Fruit fly (Drosophila melanogaster): ENCODE data around the gene Ktl.

Gene Ktl

dm6 chr3R:20945463-20945862, 48.3 kb upstream of the Ktl start, which contains the start of gene CG31191 (continued):
- no peak for TF ChIP-seq Rfx (GFP tag; IDR thresholded peaks at IDR 0.05)
- TF ChIP-seq CG8388 (GFP tag; optimal IDR thresholded peaks at IDR 0.05), result no peak
- TF ChIP-seq CG7745 (tag; optimal IDR thresholded peaks at IDR 0.05), result no peak
- TF ChIP-seq CG13123 (GFP tag; optimal IDR thresholded peaks at IDR 0.05), result no peak
- TF ChIP-seq dan (GFP tag; IDR thresholded peaks at IDR 0.05), result no peak
- TF ChIP-seq Six4 (GFP tag; optimal IDR thresholded peaks at IDR 0.05), result no peak
- TF ChIP-seq Eip74EF (GFP tag; optimal IDR thresholded peaks at IDR 0.05), result no peak
- no peak for TF ChIP-seq Hey (tag; optimal IDR thresholded peaks at IDR 0.05)
- TF ChIP-seq p53 (GFP tag; optimal IDR thresholded peaks at IDR 0.05), result no peak
- TF ChIP-seq ab (GFP tag; optimal IDR thresholded peaks at IDR 0.05), result no peak
- no peak for TF ChIP-seq CG18262 (tag; optimal IDR thresholded peaks at IDR 0.05)
- TF ChIP-seq Fer1 (GFP tag; optimal IDR thresholded peaks at IDR 0.05), result no peak
- TF ChIP-seq chinmo (GFP tag; IDR thresholded peaks at IDR 0.05; ENCODE audit: partially characterized antibody), result 0 out of 4 replicates have a peak, but pooled peaks have one; percentile 22
- no peak for TF ChIP-seq CG10431 (GFP tag; optimal IDR thresholded peaks at IDR 0.05)
- no peak for TF ChIP-seq CG31388 (GFP tag; optimal IDR thresholded peaks at IDR 0.05)
- no peak for TF ChIP-seq PHDP (tag; optimal IDR thresholded peaks at IDR 0.05)
- no peak for TF ChIP-seq CG10366 (GFP tag; IDR thresholded peaks at IDR 0.05)
- TF ChIP-seq emc (GFP tag; optimal IDR thresholded peaks at IDR 0.05), result no peak
- TF ChIP-seq Deaf1 (tag; optimal IDR thresholded peaks at IDR 0.05), result peak; percentile 91
- TF ChIP-seq bsh (GFP tag; optimal IDR thresholded peaks at IDR 0.05), result no peak
- TF ChIP-seq CG16779 (GFP tag; IDR thresholded peaks at IDR 0.05), result peak; percentile 12; the same call in 1 of the 2 replicates
- 0 out of 2 replicates have a peak, but pooled peaks have one; percentile 5 for TF ChIP-seq seq (GFP tag; IDR thresholded peaks at IDR 0.05)
- TF ChIP-seq CG4707 (GFP tag; optimal IDR thresholded peaks at IDR 0.05), result no peak
- 0 out of 2 replicates have a peak, but pooled peaks have one; percentile 29 for TF ChIP-seq MBD-R2 (GFP tag; IDR thresholded peaks at IDR 0.05)
- no peak for TF ChIP-seq CG6272 (GFP tag; IDR thresholded peaks at IDR 0.05)
- TF ChIP-seq CG2712 (tag; optimal IDR thresholded peaks at IDR 0.05), result no peak
- TF ChIP-seq CG15601 (tag; optimal IDR thresholded peaks at IDR 0.05), result no peak
- TF ChIP-seq ci (GFP tag; IDR thresholded peaks at IDR 0.05), result no peak
- no peak for TF ChIP-seq CG5953 (GFP tag; IDR thresholded peaks at IDR 0.05)
- peak; percentile 65 for TF ChIP-seq ewg (GFP tag; optimal IDR thresholded peaks at IDR 0.05)
- TF ChIP-seq Bgb (GFP tag; IDR thresholded peaks at IDR 0.05; ENCODE audit: partially characterized antibody), result peak; percentile 14; the same call in 1 of the 2 replicates
- TF ChIP-seq oc (tag; optimal IDR thresholded peaks at IDR 0.05), result no peak
- no peak for TF ChIP-seq CG3838 (GFP tag; optimal IDR thresholded peaks at IDR 0.05)
- no peak for TF ChIP-seq Opbp (GFP tag; IDR thresholded peaks at IDR 0.05; ENCODE audit: partially characterized antibody)
- no peak for TF ChIP-seq CG12659 (GFP tag; optimal IDR thresholded peaks at IDR 0.05)
- no peak for TF ChIP-seq CG7357 (GFP tag; IDR thresholded peaks at IDR 0.05)
- peak; percentile 10 for TF ChIP-seq Hmr (GFP tag; optimal IDR thresholded peaks at IDR 0.05)
- no peak for TF ChIP-seq CG10543 (GFP tag; optimal IDR thresholded peaks at IDR 0.05)
- TF ChIP-seq CG31365 (tag; optimal IDR thresholded peaks at IDR 0.05), result no peak
- no peak for TF ChIP-seq CG2678 (tag; optimal IDR thresholded peaks at IDR 0.05)
- TF ChIP-seq CG4360 (GFP tag; IDR thresholded peaks at IDR 0.05), result no peak
- TF ChIP-seq zen2 (GFP tag; IDR thresholded peaks at IDR 0.05; ENCODE audit: partially characterized antibody), result 0 out of 3 replicates have a peak, but pooled peaks have one; percentile 20
- TF ChIP-seq Ravus (GFP tag; IDR thresholded peaks at IDR 0.05), result no peak
- TF ChIP-seq CG7839 (tag; optimal IDR thresholded peaks at IDR 0.05), result no peak
